Worm (Caenorhabditis elegans) whole organism, L3 larva: ENCODE measurements around the gene C29E4.10.
"Not testable (repeated sequence)": the region's sequence is repeated elsewhere in the genome, so short reads cannot be mapped to it uniquely, and the experiment has no call there.

ENCODE experiments used
- R02D3.7 ChIP-seq: fragments of 150-350 bp; optimal IDR thresholded peaks from 2 replicates; lab custom pipeline; 2014; ENCODE audit warnings: missing biosample characterization, missing genetic modification characterization
- ZK546.5 ChIP-seq: sonication (generic microtip); optimal IDR thresholded peaks from 2 replicates; lab custom pipeline; 2017; ENCODE audit warnings: missing biosample characterization, missing genetic modification characterization
- aly-2 ChIP-seq: fragments of 150-350 bp; optimal IDR thresholded peaks from 2 replicates; lab custom pipeline; 2014; ENCODE audit warnings: missing biosample characterization, missing genetic modification characterization
- ceh-16 ChIP-seq: sonication (generic microtip); optimal IDR thresholded peaks from 2 replicates; lab custom pipeline; 2017; ENCODE audit warnings: missing biosample characterization, missing genetic modification characterization
- ceh-28 ChIP-seq: fragments of 150-350 bp; optimal IDR thresholded peaks from 2 replicates; lab custom pipeline; 2014; ENCODE audit warnings: missing biosample characterization, missing genetic modification reagents, missing genetic modification characterization
- ceh-82 ChIP-seq: fragments of 150-350 bp; optimal IDR thresholded peaks from 2 replicates; lab custom pipeline; 2014; ENCODE audit warnings: missing biosample characterization, missing genetic modification characterization
- egl-27 ChIP-seq: sonication (generic microtip); optimal IDR thresholded peaks from 4 replicates; lab custom pipeline; 2017; ENCODE audit warnings: missing biosample characterization, missing genetic modification reagents, missing genetic modification characterization
- egl-5 ChIP-seq: fragments of 150-350 bp; optimal IDR thresholded peaks from 2 replicates; lab custom pipeline; 2017; ENCODE audit warnings: missing biosample characterization, missing genetic modification reagents, missing genetic modification characterization, inconsistent platforms
- elt-1 ChIP-seq: fragments of 150-350 bp; optimal IDR thresholded peaks from 2 replicates; lab custom pipeline; 2014; ENCODE audit warnings: missing biosample characterization, missing genetic modification characterization
- elt-2 ChIP-seq: sonication (generic microtip); optimal IDR thresholded peaks from 2 replicates; lab custom pipeline; 2016; ENCODE audit warnings: missing genetic modification reagents, mild to moderate bottlenecking, missing genetic modification characterization, missing compliant biosample characterization
- elt-3 ChIP-seq, 3 experiments: fragments of 150-350 bp in 1 of 3; sonication (generic microtip) in 2 of 3; optimal IDR thresholded peaks; 2 replicates in 2 of 3; 4 replicates in 1 of 3; lab custom pipeline; 2014 to 2017; ENCODE audit warnings: missing biosample characterization in 3 of 3, missing genetic modification characterization in 3 of 3
- eor-1 ChIP-seq, 2 experiments: fragments of 150-350 bp; optimal IDR thresholded peaks; 2 replicates each; lab custom pipeline; 2014 to 2018; ENCODE audit warnings: missing biosample characterization in 2 of 2, missing genetic modification characterization in 2 of 2
- fkh-10 ChIP-seq: sonication (generic microtip); optimal IDR thresholded peaks from 2 replicates; lab custom pipeline; 2017; ENCODE audit warnings: missing biosample characterization, missing genetic modification reagents, missing genetic modification characterization
- fos-1 ChIP-seq: fragments of 150-350 bp; optimal IDR thresholded peaks from 2 replicates; lab custom pipeline; 2014; ENCODE audit warnings: missing biosample characterization, missing genetic modification characterization
- jun-1 ChIP-seq: fragments of 150-350 bp; optimal IDR thresholded peaks from 2 replicates; lab custom pipeline; 2014; ENCODE audit warnings: missing biosample characterization, missing genetic modification reagents, missing genetic modification characterization
- lin-15B ChIP-seq: fragments of 150-350 bp; optimal IDR thresholded peaks from 2 replicates; lab custom pipeline; 2014; ENCODE audit warnings: missing biosample characterization, missing genetic modification characterization
- lin-39 ChIP-seq: fragments of 150-350 bp; optimal IDR thresholded peaks from 2 replicates; lab custom pipeline; 2018; ENCODE audit warnings: missing biosample characterization, missing genetic modification reagents, missing genetic modification characterization
- mdl-1 ChIP-seq: fragments of 150-350 bp; optimal IDR thresholded peaks from 2 replicates; lab custom pipeline; 2014; ENCODE audit warnings: missing biosample characterization, missing genetic modification characterization
- nfya-1 ChIP-seq: sonication (generic microtip); optimal IDR thresholded peaks from 2 replicates; lab custom pipeline; 2017; ENCODE audit warnings: missing genetic modification characterization, mild to moderate bottlenecking, missing compliant biosample characterization, antibody characterized with exemption, moderate library complexity; ENCODE audit not compliant: insufficient read depth
- nhr-11 ChIP-seq: fragments of 150-350 bp; optimal IDR thresholded peaks from 2 replicates; lab custom pipeline; 2014; ENCODE audit warnings: missing biosample characterization, missing genetic modification characterization
- nhr-12 ChIP-seq: fragments of 150-350 bp; optimal IDR thresholded peaks from 2 replicates; lab custom pipeline; 2014; ENCODE audit warnings: missing biosample characterization, missing genetic modification characterization
- nhr-23 ChIP-seq: fragments of 150-350 bp; optimal IDR thresholded peaks from 2 replicates; lab custom pipeline; 2014; ENCODE audit warnings: missing biosample characterization, missing genetic modification reagents, missing genetic modification characterization
- nhr-25 ChIP-seq: sonication (generic microtip); optimal IDR thresholded peaks from 2 replicates; lab custom pipeline; 2017; ENCODE audit warnings: missing biosample characterization, missing genetic modification characterization
- nhr-28 ChIP-seq: fragments of 150-350 bp; optimal IDR thresholded peaks from 2 replicates; lab custom pipeline; 2014; ENCODE audit warnings: missing biosample characterization, missing genetic modification characterization
- nhr-43 ChIP-seq: sonication (generic microtip); optimal IDR thresholded peaks from 2 replicates; lab custom pipeline; 2016; ENCODE audit warnings: mild to moderate bottlenecking, missing genetic modification characterization, missing compliant biosample characterization; ENCODE audit not compliant: poor library complexity, severe bottlenecking
- nhr-67 ChIP-seq: fragments of 150-350 bp; optimal IDR thresholded peaks from 2 replicates; lab custom pipeline; 2014; ENCODE audit warnings: missing biosample characterization, missing genetic modification characterization
- nhr-76 ChIP-seq: fragments of 150-350 bp; sonication (generic microtip); optimal IDR thresholded peaks from 5 replicates; lab custom pipeline; 2014; ENCODE audit warnings: missing biosample characterization, missing genetic modification characterization
- nhr-77 ChIP-seq: fragments of 150-350 bp; optimal IDR thresholded peaks from 2 replicates; lab custom pipeline; 2014; ENCODE audit warnings: missing biosample characterization, missing genetic modification characterization
- skn-1 ChIP-seq: fragments of 150-350 bp; optimal IDR thresholded peaks from 2 replicates; lab custom pipeline; 2014; ENCODE audit warnings: missing biosample characterization, missing genetic modification characterization
- tbx-2 ChIP-seq: sonication (generic microtip); optimal IDR thresholded peaks from 2 replicates; lab custom pipeline; 2016; ENCODE audit warnings: mild to moderate bottlenecking, missing genetic modification characterization, missing compliant biosample characterization
- unc-39 ChIP-seq: sonication (generic microtip); optimal IDR thresholded peaks from 4 replicates; lab custom pipeline; 2017; ENCODE audit warnings: missing biosample characterization, missing genetic modification characterization
- unc-62 ChIP-seq: fragments of 150-350 bp; sonication (generic microtip); optimal IDR thresholded peaks from 4 replicates; lab custom pipeline; 2014; ENCODE audit warnings: missing biosample characterization, missing genetic modification reagents, missing genetic modification characterization
- zag-1 ChIP-seq: fragments of 150-350 bp; optimal IDR thresholded peaks from 2 replicates; lab custom pipeline; 2014; ENCODE audit warnings: missing biosample characterization, missing genetic modification characterization
- ztf-11 ChIP-seq: fragments of 150-350 bp; optimal IDR thresholded peaks from 2 replicates; lab custom pipeline; 2014; ENCODE audit warnings: missing biosample characterization, missing genetic modification characterization
- ztf-4 ChIP-seq: fragments of 150-350 bp; optimal IDR thresholded peaks from 2 replicates; lab custom pipeline; 2014; ENCODE audit warnings: missing biosample characterization, missing genetic modification characterization

The C29E4.10 gene

DNA sequence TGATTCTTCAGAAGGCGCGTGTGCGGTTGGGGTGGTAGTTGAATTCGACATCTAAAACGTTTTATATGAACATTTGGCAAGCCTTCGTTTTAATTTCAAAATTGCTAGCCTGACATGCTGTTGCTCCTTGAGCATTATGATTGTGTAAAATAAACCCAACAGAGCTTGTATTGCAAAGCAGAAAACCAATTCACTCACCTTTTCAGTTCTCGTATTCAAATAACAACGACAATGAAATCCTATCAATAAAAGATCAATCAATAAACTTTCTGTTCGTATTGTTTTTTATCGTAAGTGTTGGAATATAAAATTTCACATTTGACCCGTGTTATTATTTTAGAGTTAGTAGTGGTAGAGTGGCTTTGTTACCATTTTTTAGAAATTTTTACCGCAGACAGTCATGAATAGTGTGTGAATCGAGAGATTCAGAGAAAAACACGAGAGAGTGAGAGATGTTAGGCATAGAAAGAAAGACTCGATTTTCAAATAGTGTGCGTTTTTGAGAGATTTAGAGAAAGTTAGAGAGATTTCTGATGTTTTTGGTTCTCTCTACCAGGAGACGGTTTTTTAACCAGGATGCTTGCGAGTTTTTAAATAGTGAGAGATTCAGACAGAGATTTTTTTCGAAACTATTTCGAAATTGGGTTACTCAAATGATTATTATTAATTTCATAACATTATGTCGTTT, 21.4 kb downstream of the C29E4.10 start, which contains the start of gene F54H12.10:
TSS of gene F54H12.10 (minus strand) at position 51 of the 688 bp plus-strand sequence.
- TF ChIP-seq nhr-28, fos-1, ZK546.5 (tag; lab: Kevin White, UChicago): not testable (repeated sequence)

DNA sequence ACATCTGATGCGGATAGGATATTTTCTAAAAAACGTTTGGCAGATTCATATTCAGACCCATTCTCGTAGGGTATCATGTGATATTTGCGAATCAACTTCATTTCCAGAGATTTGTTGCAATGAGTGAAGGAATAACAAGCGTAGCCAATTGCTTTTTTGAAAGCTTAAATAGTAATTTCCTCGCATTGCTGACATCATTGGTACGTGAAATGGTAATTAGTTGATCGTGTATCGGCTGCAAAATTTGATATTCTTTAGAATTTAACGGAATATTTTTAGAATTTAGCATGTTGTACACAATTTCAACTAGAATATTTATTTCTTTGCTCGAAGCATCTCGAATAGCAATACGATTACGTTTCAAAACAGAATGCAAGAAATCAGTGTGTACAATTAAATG, 25.0 kb downstream of the C29E4.10 start, which contains the start of gene F54H12.4:
TSS of gene F54H12.4 (minus strand) at position 101 of the 400 bp plus-strand sequence.
- not testable (repeated sequence) for TF ChIP-seq R02D3.7, nhr-25, nhr-76 (tag; lab: Kevin White, UChicago)

- not testable (repeated sequence) for TF ChIP-seq eor-1 (tag; optimal IDR thresholded peaks at IDR 0.05; lab: Kevin White, UChicago); ztf-4 (tag; lab: Kevin White, UChicago); ZK546.5 (tag; lab: Kevin White, UChicago)
Measured at ce11 chrIII:7964281-7964680, 26.6 kb downstream of the C29E4.10 start, which contains the start of gene F54H12.2. Gene F54H12.2 (plus strand): TSS chrIII:7964581.

ce11 chrIII:7969121-7969520, 31.5 kb downstream of the C29E4.10 start, which contains the start of the genes F54H12.8 and F54H12.7:
Gene F54H12.8 (minus strand): TSS chrIII:7969221.
Gene F54H12.7 (plus strand): TSS chrIII:7969349.
- TF ChIP-seq nhr-43, result no peak
- no peak for TF ChIP-seq aly-2 (tag; lab: Kevin White, UChicago)
- no peak for TF ChIP-seq lin-15B
- TF ChIP-seq nhr-25 (tag; lab: Kevin White, UChicago), result no peak
- TF ChIP-seq nhr-28 (tag; lab: Kevin White, UChicago), result no peak
- TF ChIP-seq skn-1 (tag; lab: Kevin White, UChicago), result no peak

DNA sequence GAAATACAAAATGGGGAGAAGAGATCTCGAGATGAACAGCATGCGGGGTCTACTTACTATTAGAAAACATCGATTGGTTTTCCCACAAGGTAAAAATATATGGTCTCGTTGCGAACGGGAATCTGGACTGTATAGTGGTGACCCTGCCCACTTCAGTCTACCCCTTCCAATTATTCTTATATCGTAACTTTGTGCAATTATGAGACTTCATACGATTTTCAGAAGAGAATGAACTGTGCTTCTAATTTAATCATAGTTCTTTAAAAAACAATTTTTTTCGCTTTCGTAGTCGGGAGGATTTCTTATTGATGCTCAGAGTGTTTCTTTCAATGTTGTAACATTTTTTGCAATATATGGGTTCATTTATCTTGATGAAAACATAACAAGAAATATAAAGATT, 34.4 kb downstream of the C29E4.10 start, which contains the start of gene F54H12.5:
TSS of gene F54H12.5 (minus strand) at position 101 of the 400 bp plus-strand sequence.
- no peak for TF ChIP-seq skn-1 (tag; lab: Kevin White, UChicago)
- TF ChIP-seq elt-3 (tag; optimal IDR thresholded peaks at IDR 0.05; lab: Kevin White, UChicago), result no peak
- TF ChIP-seq mdl-1 (tag; lab: Kevin White, UChicago), result no peak
- no peak for TF ChIP-seq tbx-2 (tag; lab: Kevin White, UChicago)
- no peak for TF ChIP-seq unc-39 (tag; lab: Kevin White, UChicago)
- no peak for TF ChIP-seq unc-62 (GFP tag; lab: Kevin White, UChicago)

DNA sequence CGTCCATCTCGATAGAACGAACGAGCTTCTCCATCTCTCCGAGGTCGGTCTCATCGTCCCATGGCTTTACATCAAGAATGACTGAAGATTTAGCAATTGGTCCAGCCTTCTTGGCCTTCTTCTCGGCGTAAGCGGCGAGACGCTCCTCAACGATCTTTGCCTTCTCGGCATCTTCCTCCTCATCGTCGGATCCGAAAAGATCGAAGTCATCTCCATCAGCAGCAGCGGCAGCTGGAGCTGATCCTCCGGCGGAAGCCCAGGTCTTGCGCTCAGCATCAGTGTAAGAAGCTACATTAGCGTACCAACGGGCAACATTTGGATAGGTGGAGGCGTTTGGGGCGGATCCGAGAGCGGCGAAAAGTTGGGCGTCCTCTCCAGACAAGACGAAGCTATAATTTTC, 35.0 kb downstream of the C29E4.10 start:
- TF ChIP-seq egl-27 (tag; lab: Kevin White, UChicago) (no peak), fos-1 (tag; lab: Kevin White, UChicago) (no peak), nhr-77 (tag; lab: Kevin White, UChicago) (no peak), ztf-11 (tag; lab: Kevin White, UChicago) (no peak), ceh-28 (no peak), nhr-67 (tag; lab: Kevin White, UChicago) (no peak)
- TF ChIP-seq, all 47 proteins: peak for 0

- TF ChIP-seq ceh-82 (tag; lab: Kevin White, UChicago) (peak; percentile 73), nhr-11 (tag; lab: Kevin White, UChicago) (peak; percentile 36), egl-27 (tag; lab: Kevin White, UChicago) (no peak), nhr-23 (peak; percentile 98), nhr-76 (tag; lab: Kevin White, UChicago) (no peak), elt-3 (tag; optimal IDR thresholded peaks at IDR 0.05; lab: Kevin White, UChicago) (no peak), zag-1 (no peak), elt-1 (tag; lab: Kevin White, UChicago) (peak; percentile 28), tbx-2 (tag; lab: Kevin White, UChicago) (peak; percentile 72), nhr-12 (tag; lab: Kevin White, UChicago) (no peak), egl-5 (tag; lab: Kevin White, UChicago) (peak; percentile 85), fos-1 (tag; lab: Kevin White, UChicago) (no peak), elt-2 (peak; percentile 78), ztf-4 (tag; lab: Kevin White, UChicago) (peak; percentile 11), R02D3.7 (tag; lab: Kevin White, UChicago) (peak; percentile 85), mdl-1 (tag; lab: Kevin White, UChicago) (peak; percentile 45), fkh-10 (GFP tag; lab: Kevin White, UChicago) (peak; percentile 54), nfya-1 (tag; lab: Kevin White, UChicago) (peak; percentile 92), nhr-25 (tag; lab: Kevin White, UChicago) (peak; percentile 97), lin-15B (peak; percentile 95), jun-1 (peak; percentile 89), aly-2 (tag; lab: Kevin White, UChicago) (peak; percentile 37), unc-39 (tag; lab: Kevin White, UChicago) (no peak), lin-39 (tag; lab: Kevin White, UChicago) (peak; percentile 97), ZK546.5 (tag; lab: Kevin White, UChicago) (no peak), ceh-28 (peak; percentile 75), ceh-16 (no peak)
Measured at ce11 chrIII:7973201-7973767, 35.6 kb downstream of the C29E4.10 start, which contains the start of the genes eef-1B.1 and aco-2. Gene eef-1B.1 (minus strand): TSS chrIII:7973386. Gene aco-2 (plus strand): TSS chrIII:7973717.
